Worm (Caenorhabditis elegans): Measurements from ENCODE around the gene E01G6.2.
"Not testable (repeated sequence)": the region's sequence is repeated elsewhere in the genome, so short reads cannot be mapped to it uniquely, and the experiment has no call there.

- not testable (repeated sequence) for TF ChIP-seq pat-9 (tag; optimal IDR thresholded peaks at IDR 0.05); ama-1 (optimal IDR thresholded peaks at IDR 0.05); K02D7.2 (tag; optimal IDR thresholded peaks at IDR 0.05); madf-2 (tag; optimal IDR thresholded peaks at IDR 0.05)
These were observed 46.3 kb downstream of the E01G6.2 start, which contains the start of gene dot-1.3 for ce11 chrX:12302755-12303154.
